Fruit fly (Drosophila melanogaster) whole organism, pupa: ENCODE results near the gene CG17681.
A peak's percentile ranks its signal among the peaks of the same experiment; 100 is the strongest.

Source experiments
- CG12605 ChIP-seq: fragments of 200-800 bp; sonication (Bioruptor generic); IDR thresholded peaks from 2 replicates; pipeline ENCODE4 v1.3.6; 2022; ENCODE audit warnings: missing biosample characterization, missing genetic modification characterization
- CG17806 ChIP-seq: fragments of 200-800 bp; sonication (Bioruptor generic); optimal IDR thresholded peaks from 2 replicates; lab custom pipeline; 2018; ENCODE audit warnings: missing biosample characterization, mild to moderate bottlenecking, missing genetic modification characterization, moderate library complexity
- CG32121 ChIP-seq: fragments of 200-800 bp; sonication (Bioruptor generic); IDR thresholded peaks from 2 replicates; pipeline ENCODE4 v1.3.6; 2022; ENCODE audit warnings: missing biosample characterization, missing genetic modification characterization
- CG34367 ChIP-seq: fragments of 200-800 bp; sonication (Bioruptor generic); optimal IDR thresholded peaks from 2 replicates; lab custom pipeline; 2018; ENCODE audit warnings: missing biosample characterization, mild to moderate bottlenecking, missing genetic modification characterization
- CG4496 ChIP-seq: fragments of 200-800 bp; sonication (Bioruptor generic); IDR thresholded peaks from 3 replicates; pipeline ENCODE4 v1.3.6; 2022; ENCODE audit warnings: missing biosample characterization, missing genetic modification characterization
- CG9948 ChIP-seq: fragments of 200-800 bp; sonication (Bioruptor generic); optimal IDR thresholded peaks from 2 replicates; lab custom pipeline; 2018; ENCODE audit warnings: missing biosample characterization, mild to moderate bottlenecking, missing genetic modification characterization, moderate library complexity
- EcR ChIP-seq: fragments of 200-800 bp; sonication (Bioruptor generic); optimal IDR thresholded peaks from 3 replicates; lab custom pipeline; 2019; ENCODE audit warnings: missing biosample characterization, missing genetic modification characterization, mild to moderate bottlenecking, moderate library complexity, missing genetic modification reagents
- Pif1A ChIP-seq: fragments of 200-800 bp; sonication (Bioruptor generic); optimal IDR thresholded peaks from 3 replicates; lab custom pipeline; 2016; ENCODE audit warnings: missing biosample characterization, missing genetic modification characterization
- gl ChIP-seq: fragments of 200-800 bp; sonication (Bioruptor generic); optimal IDR thresholded peaks from 2 replicates; lab custom pipeline; 2018; ENCODE audit warnings: missing biosample characterization, mild to moderate bottlenecking, missing genetic modification characterization

- TF ChIP-seq CG32121 (GFP tag; lab: Robert Waterston, UW) (no peak), CG12605 (GFP tag; lab: Robert Waterston, UW) (no peak), Pif1A (GFP tag; lab: Kevin White, UChicago) (no peak), CG34367 (tag; lab: Kevin White, UChicago) (peak; percentile 4), CG9948 (tag; lab: Kevin White, UChicago) (no peak), gl (tag; lab: Kevin White, UChicago) (no peak), CG17806 (tag; lab: Kevin White, UChicago) (no peak), EcR (no peak), CG4496 (GFP tag; lab: Robert Waterston, UW) (no peak)
Observed at dm6 chr2L:18153068-18153467, at the start of gene CG17681.
